Worm (Caenorhabditis elegans): ENCODE measurements around the gene srbc-78.

ce11 chrV:20479013-20479739, 9.8 kb downstream of the srbc-78 start, which contains the start of the genes calf-1 and rpl-2:
- TF ChIP-seq W03F9.2 (tag; optimal IDR thresholded peaks at IDR 0.05), result peak; percentile 33
- no peak for TF ChIP-seq him-1 (tag; optimal IDR thresholded peaks at IDR 0.05)
- no peak for TF ChIP-seq dao-5 (tag; optimal IDR thresholded peaks at IDR 0.05)

All from whole organism, L4/young adult.